Worm (Caenorhabditis elegans): ENCODE measurements around the gene srh-177.

srh-177 gene

DNA sequence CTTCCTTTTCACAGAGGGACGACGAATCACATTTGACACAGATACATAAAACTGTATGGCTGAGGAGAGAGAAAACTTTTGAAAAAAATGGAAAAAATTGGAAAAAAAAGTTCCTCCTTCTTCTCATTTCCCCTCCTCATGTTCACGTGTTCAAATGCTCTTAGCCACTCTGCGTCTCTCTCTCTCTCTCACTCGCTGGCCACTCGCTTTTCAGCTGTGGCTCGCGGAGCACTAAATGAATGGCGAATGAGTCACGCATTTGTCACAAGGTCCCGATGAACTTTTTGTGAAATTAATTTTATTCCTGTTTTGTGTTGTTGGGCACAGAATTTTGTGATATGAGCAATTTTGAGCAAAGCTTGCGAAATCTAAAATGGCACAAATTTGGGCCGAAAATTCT is 48.8 kb upstream of the srh-177 start (continued):
- no peak for TF ChIP-seq nhr-120 (GFP tag; IDR thresholded peaks at IDR 0.05)
- no peak for TF ChIP-seq akir-1 (GFP tag; optimal IDR thresholded peaks at IDR 0.05)
- TF ChIP-seq Y95B8A.8 (GFP tag; IDR thresholded peaks at IDR 0.05): no peak
- TF ChIP-seq ceh-58 (GFP tag; IDR thresholded peaks at IDR 0.05): no peak
- no peak for TF ChIP-seq sea-2 (GFP tag; IDR thresholded peaks at IDR 0.05)
- no peak for TF ChIP-seq F57A8.1 (GFP tag; optimal IDR thresholded peaks at IDR 0.05)

DNA sequence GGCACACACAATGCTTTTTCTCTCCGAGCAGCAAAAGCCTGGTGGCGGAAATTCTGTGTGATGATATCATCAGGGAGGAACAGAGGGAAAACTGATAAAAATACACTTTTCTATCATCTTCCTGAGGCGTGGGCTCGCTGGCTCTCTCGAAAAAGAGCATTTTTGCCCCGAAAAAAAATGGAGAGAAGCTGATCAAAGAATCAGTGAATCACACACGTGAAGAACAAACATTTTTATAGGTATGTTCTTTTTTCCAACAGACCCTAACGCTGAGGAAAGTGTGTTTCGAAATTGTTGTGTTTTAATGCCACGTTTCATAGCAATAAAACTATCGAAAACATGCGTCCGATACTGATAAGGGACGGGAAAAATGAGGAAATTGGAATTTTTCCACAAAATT is 47.7 kb upstream of the srh-177 start:
- no peak for TF ChIP-seq T07F8.4 (tag; optimal IDR thresholded peaks at IDR 0.05)
- no peak for TF ChIP-seq K11D2.4 (GFP tag; IDR thresholded peaks at IDR 0.05)
- TF ChIP-seq cebp-1 (GFP tag; IDR thresholded peaks at IDR 0.05): peak; percentile 19; the same call in 1 of the 2 replicates
- peak; percentile 60 for TF ChIP-seq cebp-1 (tag; optimal IDR thresholded peaks at IDR 0.05)
- peak; percentile 14 for TF ChIP-seq nhr-80 (tag; optimal IDR thresholded peaks at IDR 0.05)

DNA sequence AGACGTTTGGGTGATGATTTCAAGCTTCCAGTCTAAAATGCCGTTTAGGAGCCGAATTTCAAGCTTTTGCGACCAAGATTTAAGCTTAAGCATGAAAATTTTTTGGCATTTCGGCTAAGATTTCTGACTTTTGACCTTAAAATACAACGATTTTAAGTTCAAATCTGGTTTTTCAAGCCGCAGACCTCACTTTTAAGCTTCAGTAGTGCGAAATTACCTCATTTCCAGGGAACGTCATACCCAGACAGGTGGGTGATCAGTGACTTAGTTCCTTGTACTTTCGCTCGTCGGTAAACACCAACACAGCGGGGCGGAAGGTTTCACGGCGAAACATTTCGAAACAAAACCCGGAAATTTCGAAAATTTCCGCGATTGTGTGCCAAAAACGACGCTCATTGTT is 47.3 kb upstream of the srh-177 start:
- no peak for TF ChIP-seq let-526 (GFP tag; IDR thresholded peaks at IDR 0.05)
- no peak for TF ChIP-seq cebp-1 (GFP tag; IDR thresholded peaks at IDR 0.05)
- TF ChIP-seq cebp-1 (tag; optimal IDR thresholded peaks at IDR 0.05): no peak
- no peak for TF ChIP-seq mel-28 (tag; optimal IDR thresholded peaks at IDR 0.05; ENCODE audit: borderline replicate concordance)

DNA sequence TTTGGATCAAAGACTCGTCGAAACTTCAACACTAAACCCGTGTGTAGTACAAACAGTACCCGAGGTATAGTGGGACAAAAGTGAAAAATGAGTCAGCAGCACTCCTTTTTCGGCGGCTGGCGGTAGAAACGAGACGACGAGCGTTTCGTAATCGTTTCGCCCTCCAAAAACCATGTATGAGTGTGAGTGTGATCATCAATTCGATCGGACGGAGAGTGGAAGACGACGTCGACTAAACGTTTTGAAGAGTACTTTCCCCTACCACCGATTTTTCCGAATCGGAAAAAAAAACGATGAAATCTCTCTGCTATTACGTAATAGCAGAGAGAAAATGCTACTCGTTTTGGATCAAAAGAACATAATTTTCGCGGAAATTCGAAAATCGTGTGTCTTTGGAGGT is 46.4 kb upstream of the srh-177 start:
- no peak for TF ChIP-seq cebp-1 (GFP tag; IDR thresholded peaks at IDR 0.05)
- TF ChIP-seq cebp-1 (tag; optimal IDR thresholded peaks at IDR 0.05): peak; percentile 75
- no peak for TF ChIP-seq hmg-1.2 (GFP tag; IDR thresholded peaks at IDR 0.05)

DNA sequence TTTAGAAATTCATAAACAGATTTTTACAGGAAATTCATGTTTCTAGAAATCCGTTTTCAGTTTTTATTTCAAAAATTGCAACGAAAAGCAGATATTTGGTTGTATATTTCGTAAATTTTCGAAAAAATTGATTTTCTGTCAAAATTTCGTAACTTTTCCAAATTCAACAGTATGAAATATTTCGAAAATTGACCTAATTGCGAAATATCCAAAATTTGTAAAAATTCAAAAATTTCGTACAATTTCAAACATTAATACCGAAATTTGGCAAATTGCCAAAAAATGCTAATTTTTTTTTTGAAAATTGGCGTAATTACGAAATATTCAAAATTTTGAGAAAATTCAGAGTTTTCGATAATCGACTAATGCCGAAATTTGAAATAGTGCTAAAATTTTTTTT is 44.9 kb upstream of the srh-177 start:
- TF ChIP-seq T07F8.4 (tag; optimal IDR thresholded peaks at IDR 0.05) (no peak), cebp-1 (GFP tag; IDR thresholded peaks at IDR 0.05) (peak; percentile 73), cebp-1 (tag; optimal IDR thresholded peaks at IDR 0.05) (peak; percentile 95), unc-62 (GFP tag; optimal IDR thresholded peaks at IDR 0.05) (peak; percentile 42)

DNA sequence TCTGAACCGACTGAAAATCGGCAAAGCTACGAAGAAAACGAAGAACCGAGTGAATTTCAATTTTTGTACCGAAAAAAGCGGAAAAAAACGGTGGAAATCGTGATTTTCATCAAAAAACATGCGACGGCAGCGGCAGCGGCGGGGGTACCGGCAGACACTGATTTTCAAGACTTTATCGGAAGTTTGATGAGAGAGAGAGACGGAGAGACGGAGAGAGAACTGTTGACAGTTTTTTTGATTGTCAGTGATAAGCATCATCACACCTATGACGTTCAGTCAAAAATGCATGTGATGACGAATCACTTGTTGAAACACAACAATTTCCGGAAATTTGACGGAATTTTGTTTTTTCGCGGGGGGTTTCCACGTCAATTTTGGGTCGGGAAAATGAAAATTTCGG is 44.4 kb upstream of the srh-177 start:
- TF ChIP-seq him-1 (tag; optimal IDR thresholded peaks at IDR 0.05) (no peak), nfya-1 (tag; optimal IDR thresholded peaks at IDR 0.05; ENCODE audit: borderline replicate concordance, insufficient read depth) (no peak), hmg-20 (GFP tag; IDR thresholded peaks at IDR 0.05) (no peak), Y95B8A.8 (GFP tag; IDR thresholded peaks at IDR 0.05) (no peak), ekl-4 (GFP tag; IDR thresholded peaks at IDR 0.05) (no peak), gei-17 (GFP tag; optimal IDR thresholded peaks at IDR 0.05) (no peak), ztf-3 (GFP tag; optimal IDR thresholded peaks at IDR 0.05) (no peak), dox-1 (GFP tag; IDR thresholded peaks at IDR 0.05) (no peak), zim-3 (tag; optimal IDR thresholded peaks at IDR 0.05) (no peak), hrde-1 (tag; optimal IDR thresholded peaks at IDR 0.05; ENCODE audit: borderline replicate concordance) (no peak), F55B11.4 (tag; optimal IDR thresholded peaks at IDR 0.05; ENCODE audit: borderline replicate concordance, insufficient read depth) (no peak), snpc-1.1 (tag; optimal IDR thresholded peaks at IDR 0.05; ENCODE audit: insufficient read depth) (no peak), madf-8 (GFP tag; conservative IDR thresholded peaks at IDR 0.05) (no peak), athp-1 (tag; optimal IDR thresholded peaks at IDR 0.05) (no peak), T26A5.8 (tag; optimal IDR thresholded peaks at IDR 0.05) (no peak), let-526 (GFP tag; IDR thresholded peaks at IDR 0.05) (no peak), K11D2.4 (GFP tag; IDR thresholded peaks at IDR 0.05) (no peak), Y56A3A.18 (GFP tag; IDR thresholded peaks at IDR 0.05) (no peak), tbp1 (GFP tag; optimal IDR thresholded peaks at IDR 0.05) (peak; percentile 26), nhr-27 (tag; optimal IDR thresholded peaks at IDR 0.05) (no peak), rpc-1 (optimal IDR thresholded peaks at IDR 0.05) (no peak), rpc-1 (tag; optimal IDR thresholded peaks at IDR 0.05) (no peak), B0261.1 (tag; optimal IDR thresholded peaks at IDR 0.05) (no peak), B0336.3 (GFP tag; IDR thresholded peaks at IDR 0.05) (no peak), C06A6.2 (GFP tag; conservative IDR thresholded peaks at IDR 0.05) (no peak), egl-44 (GFP tag; IDR thresholded peaks at IDR 0.05) (no peak), sptf-2 (GFP tag; optimal IDR thresholded peaks at IDR 0.05) (no peak), lin-40 (tag; optimal IDR thresholded peaks at IDR 0.05) (peak; percentile 23)

Data from whole organism, young adult.